Fruit fly (Drosophila melanogaster): ENCODE data around the gene CG13482.

CG13482 gene

dm6 chr3L:14329042-14329441 lies at the start of gene CG13482:
TSS of gene CG13482 (plus strand) at chr3L:14329346.
- TF ChIP-seq CG8478 (optimal IDR thresholded peaks at IDR 0.05) (no peak), CTCF (optimal IDR thresholded peaks at IDR 0.05) (no peak)

dm6 chr3L:14282139-14282538 lies 47.0 kb upstream of the CG13482 start:
- no peak for TF ChIP-seq CG8478 (optimal IDR thresholded peaks at IDR 0.05)

dm6 chr3L:14287832-14288231 lies 41.3 kb upstream of the CG13482 start:
- TF ChIP-seq CTCF (optimal IDR thresholded peaks at IDR 0.05), result no peak
- no peak for TF ChIP-seq CG8478 (optimal IDR thresholded peaks at IDR 0.05)

- TF ChIP-seq CTCF (optimal IDR thresholded peaks at IDR 0.05), result no peak
- TF ChIP-seq CG8478 (optimal IDR thresholded peaks at IDR 0.05), result no peak
Measured at dm6 chr3L:14296433-14296832, 32.7 kb upstream of the CG13482 start.

dm6 chr3L:14297482-14297881 lies 31.7 kb upstream of the CG13482 start:
- TF ChIP-seq CG8478 (optimal IDR thresholded peaks at IDR 0.05), result no peak
- TF ChIP-seq CTCF (optimal IDR thresholded peaks at IDR 0.05), result no peak

- TF ChIP-seq CG8478 (optimal IDR thresholded peaks at IDR 0.05) (no peak), CTCF (optimal IDR thresholded peaks at IDR 0.05) (no peak)
Measured at dm6 chr3L:14298044-14298443, 31.1 kb upstream of the CG13482 start.

- no peak for TF ChIP-seq CTCF (optimal IDR thresholded peaks at IDR 0.05)
- TF ChIP-seq CG8478 (optimal IDR thresholded peaks at IDR 0.05), result no peak
Measured at dm6 chr3L:14300696-14301319, 28.3 kb upstream of the CG13482 start.

- TF ChIP-seq CTCF (optimal IDR thresholded peaks at IDR 0.05) (no peak), CG8478 (optimal IDR thresholded peaks at IDR 0.05) (no peak)
Measured at dm6 chr3L:14301609-14302008, 27.5 kb upstream of the CG13482 start.

dm6 chr3L:14303225-14303624 lies 25.9 kb upstream of the CG13482 start:
- TF ChIP-seq CTCF (optimal IDR thresholded peaks at IDR 0.05) (no peak), CG8478 (optimal IDR thresholded peaks at IDR 0.05) (no peak)

dm6 chr3L:14303848-14304247 lies 25.3 kb upstream of the CG13482 start:
- no peak for TF ChIP-seq CG8478 (optimal IDR thresholded peaks at IDR 0.05)
- TF ChIP-seq CTCF (optimal IDR thresholded peaks at IDR 0.05), result no peak

- TF ChIP-seq CG8478 (optimal IDR thresholded peaks at IDR 0.05), result no peak
Measured at dm6 chr3L:14309030-14309429, 20.1 kb upstream of the CG13482 start.

- TF ChIP-seq CTCF (optimal IDR thresholded peaks at IDR 0.05) (no peak), CG8478 (optimal IDR thresholded peaks at IDR 0.05) (no peak)
Measured at dm6 chr3L:14319192-14319591, 10.0 kb upstream of the CG13482 start.

- TF ChIP-seq CTCF (optimal IDR thresholded peaks at IDR 0.05) (no peak), CG8478 (optimal IDR thresholded peaks at IDR 0.05) (no peak)
Measured at dm6 chr3L:14320571-14320970, 8.6 kb upstream of the CG13482 start.

dm6 chr3L:14321400-14321799 lies 7.7 kb upstream of the CG13482 start:
- TF ChIP-seq CTCF (optimal IDR thresholded peaks at IDR 0.05) (no peak), CG8478 (optimal IDR thresholded peaks at IDR 0.05) (no peak)

- no peak for TF ChIP-seq CG8478 (optimal IDR thresholded peaks at IDR 0.05)
- no peak for TF ChIP-seq CTCF (optimal IDR thresholded peaks at IDR 0.05)
Measured at dm6 chr3L:14321858-14322257, 7.3 kb upstream of the CG13482 start.

- TF ChIP-seq CG8478 (optimal IDR thresholded peaks at IDR 0.05), result no peak
- TF ChIP-seq CTCF (optimal IDR thresholded peaks at IDR 0.05), result no peak
Measured at dm6 chr3L:14322268-14322784, 6.8 kb upstream of the CG13482 start.

dm6 chr3L:14325285-14325684 lies 3.9 kb upstream of the CG13482 start:
- TF ChIP-seq CG8478 (optimal IDR thresholded peaks at IDR 0.05), result no peak
- TF ChIP-seq CTCF (optimal IDR thresholded peaks at IDR 0.05), result no peak
